Worm (Caenorhabditis elegans) whole organism, mixed stage, embryonic: ENCODE results near the gene K06A4.2.

Experiments used
- M03D4.4 ChIP-seq: sonication (generic microtip); optimal IDR thresholded peaks from 2 replicates; lab custom pipeline; 2017; ENCODE audit warnings: mild to moderate bottlenecking, missing genetic modification characterization, missing compliant biosample characterization
- blmp-1 ChIP-seq: fragments of 150-350 bp; optimal IDR thresholded peaks from 2 replicates; lab custom pipeline; 2014; ENCODE audit warnings: missing biosample characterization, missing genetic modification characterization
- ham-2 ChIP-seq: fragments of 200-800 bp; sonication (Bioruptor generic); optimal IDR thresholded peaks from 2 replicates; lab custom pipeline; 2018; ENCODE audit warnings: mild to moderate bottlenecking, missing genetic modification characterization, missing compliant biosample characterization
- hlh-1 ChIP-seq: fragments of 150-350 bp; optimal IDR thresholded peaks from 2 replicates; lab custom pipeline; 2014; ENCODE audit warnings: missing biosample characterization, missing genetic modification reagents, missing genetic modification characterization
- nhr-28 ChIP-seq: fragments of 150-350 bp; optimal IDR thresholded peaks from 2 replicates; lab custom pipeline; 2014; ENCODE audit warnings: missing biosample characterization, missing genetic modification characterization
- nhr-76 ChIP-seq: sonication (generic microtip); optimal IDR thresholded peaks from 2 replicates; lab custom pipeline; 2017; ENCODE audit warnings: missing biosample characterization, missing genetic modification characterization
- pha-4 ChIP-seq: fragments of 150-350 bp; optimal IDR thresholded peaks from 2 replicates; lab custom pipeline; 2018; ENCODE audit warnings: missing biosample characterization, missing genetic modification reagents, missing genetic modification characterization
- unc-39 ChIP-seq: fragments of 150-350 bp; optimal IDR thresholded peaks from 2 replicates; lab custom pipeline; 2014; ENCODE audit warnings: missing biosample characterization, missing genetic modification characterization
- unc-62 ChIP-seq: fragments of 150-350 bp; optimal IDR thresholded peaks from 2 replicates; lab custom pipeline; 2014; ENCODE audit warnings: missing biosample characterization, missing genetic modification reagents, missing genetic modification characterization

DNA sequence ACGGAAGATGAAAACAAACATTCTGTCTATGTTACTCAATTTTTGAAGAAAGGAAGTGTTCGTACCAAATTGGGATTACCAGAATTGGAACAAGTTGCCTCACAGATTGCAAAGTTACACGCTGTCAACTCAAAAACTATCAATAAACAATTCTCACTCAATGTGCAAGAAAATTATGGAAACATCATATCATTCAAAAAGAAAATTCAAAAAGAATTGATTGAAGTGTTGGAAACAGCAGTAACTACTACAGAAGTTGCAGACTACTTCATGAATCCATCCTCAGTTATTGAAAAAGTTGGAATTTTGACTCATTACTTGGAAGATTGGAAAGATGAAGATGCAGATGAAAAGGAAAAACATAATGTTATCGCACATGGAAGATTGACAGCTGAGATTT, 44.0 kb downstream of the K06A4.2 start:
- no peak for TF ChIP-seq unc-62 (GFP tag; lab: Kevin White, UChicago)
- no peak for TF ChIP-seq hlh-1 (tag; lab: Kevin White, UChicago)
- TF ChIP-seq blmp-1 (tag; lab: Kevin White, UChicago) = no peak
- no peak for TF ChIP-seq nhr-28 (tag; lab: Kevin White, UChicago)
- TF ChIP-seq unc-39 (tag; lab: Kevin White, UChicago) = no peak
- TF ChIP-seq ham-2 (GFP tag; lab: Kevin White, UChicago) = no peak
- TF ChIP-seq pha-4 (tag; lab: Kevin White, UChicago) = no peak
- no peak for TF ChIP-seq nhr-76 (tag; lab: Kevin White, UChicago)
- no peak for TF ChIP-seq M03D4.4 (tag; lab: Kevin White, UChicago)
